Fruit fly (Drosophila melanogaster) whole organism, embryonic: ENCODE results near the gene Tsc1.

Experiments used
- Abd-B ChIP-seq: fragments of 200-800 bp; sonication (Bioruptor generic); optimal IDR thresholded peaks from 2 replicates; lab custom pipeline; 2018; ENCODE audit warnings: missing biosample characterization, mild to moderate bottlenecking, missing genetic modification characterization, moderate library complexity
- BEAF-32 ChIP-seq: fragments of 200-800 bp; sonication (Bioruptor generic); optimal IDR thresholded peaks from 3 replicates; lab custom pipeline; 2017; ENCODE audit warnings: missing biosample characterization, missing genetic modification characterization, mild to moderate bottlenecking, moderate library complexity, missing genetic modification reagents
- BtbVII ChIP-seq: fragments of 200-800 bp; sonication (Bioruptor generic); optimal IDR thresholded peaks from 3 replicates; lab custom pipeline; 2017; ENCODE audit warnings: missing biosample characterization, mild to moderate bottlenecking, missing genetic modification characterization
- CG1024 ChIP-seq: fragments of 200-800 bp; sonication (Bioruptor generic); IDR thresholded peaks from 2 replicates; pipeline ENCODE4 v1.3.6; 2022; ENCODE audit warnings: missing biosample characterization, missing genetic modification characterization
- CG10979 ChIP-seq: fragments of 200-800 bp; sonication (Bioruptor generic); optimal IDR thresholded peaks from 2 replicates; lab custom pipeline; 2018; ENCODE audit warnings: missing biosample characterization, mild to moderate bottlenecking, missing genetic modification characterization, moderate library complexity
- CG11560 ChIP-seq: fragments of 200-800 bp; sonication (Bioruptor generic); IDR thresholded peaks from 3 replicates; pipeline ENCODE4 v1.3.6; 2022; ENCODE audit warnings: missing biosample characterization, missing genetic modification characterization
- CG12155 ChIP-seq: fragments of 200-800 bp; sonication (Bioruptor generic); optimal IDR thresholded peaks from 3 replicates; lab custom pipeline; 2016; ENCODE audit warnings: missing biosample characterization, missing genetic modification characterization
- CG13287 ChIP-seq: fragments of 200-800 bp; sonication (Bioruptor generic); IDR thresholded peaks from 2 replicates; pipeline ENCODE4 v1.3.6; 2022; ENCODE audit warnings: missing biosample characterization, missing genetic modification characterization; ENCODE audit not compliant: partially characterized antibody
- CG14860 ChIP-seq: fragments of 200-800 bp; sonication (Bioruptor generic); IDR thresholded peaks from 3 replicates; pipeline ENCODE4 v1.3.6; 2022; ENCODE audit warnings: missing biosample characterization, missing genetic modification characterization; ENCODE audit not compliant: partially characterized antibody
- CG15269 ChIP-seq: fragments of 200-800 bp; sonication (Bioruptor generic); optimal IDR thresholded peaks from 2 replicates; lab custom pipeline; 2018; ENCODE audit warnings: missing biosample characterization, mild to moderate bottlenecking, missing genetic modification characterization, moderate library complexity
- CG16779 ChIP-seq: fragments of 200-800 bp; sonication (Bioruptor generic); IDR thresholded peaks from 2 replicates; pipeline ENCODE4 v1.3.6; 2022; ENCODE audit warnings: missing biosample characterization, missing genetic modification characterization
- CG18599 ChIP-seq: fragments of 200-800 bp; sonication (Bioruptor generic); optimal IDR thresholded peaks from 3 replicates; lab custom pipeline; 2017; ENCODE audit warnings: missing biosample characterization, missing genetic modification characterization, mild to moderate bottlenecking, moderate library complexity, missing genetic modification reagents
- CG3065 ChIP-seq: fragments of 200-800 bp; sonication (Bioruptor generic); optimal IDR thresholded peaks from 2 replicates; lab custom pipeline; 2016; ENCODE audit warnings: missing biosample characterization, missing genetic modification characterization
- CG33557 ChIP-seq: fragments of 200-800 bp; sonication (Bioruptor generic); optimal IDR thresholded peaks from 2 replicates; lab custom pipeline; 2019; ENCODE audit warnings: missing biosample characterization, mild to moderate bottlenecking, missing genetic modification characterization, moderate library complexity
- CG4707 ChIP-seq: fragments of 200-800 bp; sonication (Bioruptor generic); optimal IDR thresholded peaks from 2 replicates; lab custom pipeline; 2018; ENCODE audit warnings: missing biosample characterization, mild to moderate bottlenecking, missing genetic modification characterization, moderate library complexity
- CG6272 ChIP-seq: fragments of 200-800 bp; sonication (Bioruptor generic); IDR thresholded peaks from 2 replicates; pipeline ENCODE4 v1.3.6; 2022; ENCODE audit warnings: missing biosample characterization, missing genetic modification characterization
- CG6791 ChIP-seq: fragments of 200-800 bp; sonication (Bioruptor generic); IDR thresholded peaks from 3 replicates; pipeline ENCODE4 v1.3.6; 2022; ENCODE audit warnings: missing biosample characterization, missing genetic modification characterization; ENCODE audit not compliant: partially characterized antibody
- CG6813 ChIP-seq: fragments of 200-800 bp; sonication (Bioruptor generic); optimal IDR thresholded peaks from 2 replicates; lab custom pipeline; 2017; ENCODE audit warnings: missing biosample characterization, missing genetic modification characterization, mild to moderate bottlenecking, moderate library complexity, missing genetic modification reagents
- CG6854 ChIP-seq: fragments of 200-800 bp; sonication (Bioruptor generic); optimal IDR thresholded peaks from 3 replicates; lab custom pipeline; 2017; ENCODE audit warnings: missing biosample characterization, mild to moderate bottlenecking, missing genetic modification characterization
- CG7786 ChIP-seq: fragments of 200-800 bp; sonication (Bioruptor generic); optimal IDR thresholded peaks from 2 replicates; lab custom pipeline; 2016; ENCODE audit warnings: missing biosample characterization, missing genetic modification characterization
- CG7987 ChIP-seq: fragments of 200-800 bp; sonication (Bioruptor generic); optimal IDR thresholded peaks from 2 replicates; lab custom pipeline; 2018; ENCODE audit warnings: missing biosample characterization, mild to moderate bottlenecking, missing genetic modification characterization, moderate library complexity
- CG9876 ChIP-seq: fragments of 200-800 bp; sonication (Bioruptor generic); optimal IDR thresholded peaks from 2 replicates; lab custom pipeline; 2016; ENCODE audit warnings: missing biosample characterization, missing genetic modification characterization
- Dp ChIP-seq: fragments of 200-800 bp; sonication (Bioruptor generic); optimal IDR thresholded peaks from 2 replicates; lab custom pipeline; 2018; ENCODE audit warnings: missing biosample characterization, mild to moderate bottlenecking, missing genetic modification characterization, moderate library complexity
- Dref ChIP-seq: fragments of 200-800 bp; sonication (Bioruptor generic); IDR thresholded peaks from 2 replicates; pipeline ENCODE4 v1.3.6; 2022; ENCODE audit warnings: missing biosample characterization, missing genetic modification characterization
- Ets65A ChIP-seq: fragments of 200-800 bp; sonication (Bioruptor generic); peaks from one replicate; lab custom pipeline; 2016; ENCODE audit warnings: missing biosample characterization, missing genetic modification characterization
- Fer1 ChIP-seq: fragments of 200-800 bp; sonication (Bioruptor generic); optimal IDR thresholded peaks from 2 replicates; lab custom pipeline; 2017; ENCODE audit warnings: missing biosample characterization, mild to moderate bottlenecking, missing genetic modification characterization
- H2.0 ChIP-seq: fragments of 200-800 bp; sonication (Bioruptor generic); IDR thresholded peaks from 2 replicates; pipeline ENCODE4 v1.3.6; 2022; ENCODE audit warnings: missing biosample characterization, missing genetic modification characterization
- HLH3B ChIP-seq: fragments of 200-800 bp; sonication (Bioruptor generic); IDR thresholded peaks from 2 replicates; pipeline ENCODE4 v1.3.6; 2022; ENCODE audit warnings: missing biosample characterization, missing genetic modification characterization
- HLH4C ChIP-seq: fragments of 200-800 bp; sonication (Bioruptor generic); IDR thresholded peaks from 3 replicates; pipeline ENCODE4 v1.3.6; 2022; ENCODE audit warnings: missing biosample characterization, missing genetic modification characterization; ENCODE audit not compliant: partially characterized antibody
- Lpt ChIP-seq: fragments of >200 bp; optimal IDR thresholded peaks from 2 replicates; lab custom pipeline; 2018; ENCODE audit warnings: missing biosample characterization, missing genetic modification characterization
- NFAT ChIP-seq: fragments of 200-800 bp; sonication (Bioruptor generic); IDR thresholded peaks from 2 replicates; pipeline ENCODE4 v1.3.6; 2022; ENCODE audit warnings: missing biosample characterization, missing genetic modification characterization
- Neu2 ChIP-seq: fragments of 200-800 bp; sonication (Bioruptor generic); optimal IDR thresholded peaks from 3 replicates; lab custom pipeline; 2016; ENCODE audit warnings: missing biosample characterization, missing genetic modification characterization, borderline replicate concordance
- Oli ChIP-seq: fragments of 200-800 bp; sonication (Bioruptor generic); optimal IDR thresholded peaks from 2 replicates; lab custom pipeline; 2018; ENCODE audit warnings: missing biosample characterization, mild to moderate bottlenecking, missing genetic modification characterization, moderate library complexity
- ase ChIP-seq: fragments of 200-800 bp; sonication (Bioruptor generic); IDR thresholded peaks from 3 replicates; pipeline ENCODE4 v1.3.6; 2022; ENCODE audit warnings: missing biosample characterization, missing genetic modification characterization
- dimm ChIP-seq: fragments of 200-800 bp; sonication (Bioruptor generic); IDR thresholded peaks from 2 replicates; pipeline ENCODE4 v1.3.6; 2022; ENCODE audit warnings: missing biosample characterization, missing genetic modification characterization
- dm ChIP-seq: fragments of 200-800 bp; sonication (Bioruptor generic); optimal IDR thresholded peaks from 3 replicates; lab custom pipeline; 2016; ENCODE audit warnings: missing biosample characterization, missing genetic modification characterization
- fd64A ChIP-seq: fragments of 200-800 bp; sonication (Bioruptor generic); optimal IDR thresholded peaks from 3 replicates; lab custom pipeline; 2018; ENCODE audit warnings: missing biosample characterization, mild to moderate bottlenecking, missing genetic modification characterization
- gcm2 ChIP-seq: fragments of 200-800 bp; sonication (Bioruptor generic); optimal IDR thresholded peaks from 2 replicates; lab custom pipeline; 2016; ENCODE audit warnings: missing biosample characterization, missing genetic modification characterization
- gt ChIP-seq: fragments of 200-800 bp; sonication (Bioruptor generic); IDR thresholded peaks from 2 replicates; pipeline ENCODE4 v1.3.6; 2022; ENCODE audit warnings: missing biosample characterization, missing genetic modification characterization
- inv ChIP-seq: fragments of 200-800 bp; sonication (Bioruptor generic); IDR thresholded peaks from 2 replicates; pipeline ENCODE4 v1.3.6; 2022; ENCODE audit warnings: missing biosample characterization, missing genetic modification characterization; ENCODE audit not compliant: partially characterized antibody
- kni ChIP-seq: fragments of 200-800 bp; sonication (Bioruptor generic); optimal IDR thresholded peaks from 3 replicates; lab custom pipeline; 2017; ENCODE audit warnings: mild to moderate bottlenecking, missing biosample characterization, missing genetic modification reagents, missing genetic modification characterization
- mld ChIP-seq: fragments of 200-800 bp; sonication (Bioruptor generic); IDR thresholded peaks from 3 replicates; pipeline ENCODE4 v1.3.6; 2022; ENCODE audit warnings: missing biosample characterization, missing genetic modification characterization; ENCODE audit not compliant: partially characterized antibody
- nmo ChIP-seq: fragments of 200-800 bp; sonication (Bioruptor generic); optimal IDR thresholded peaks from 2 replicates; lab custom pipeline; 2018; ENCODE audit warnings: missing biosample characterization, mild to moderate bottlenecking, missing genetic modification characterization, moderate library complexity
- prd ChIP-seq, 3 experiments: fragments of >200 bp in 2 of 3; fragments of 200-800 bp in 1 of 3; sonication (Bioruptor generic) in 1 of 3; optimal IDR thresholded peaks in 2 of 3; IDR thresholded peaks in 1 of 3; 2 replicates in 2 of 3; 3 replicates in 1 of 3; pipeline versions ENCODE4 v1.3.6 to Lab custom; 2017 to 2022; ENCODE audit warnings: missing biosample characterization in 1 of 3, missing genetic modification characterization in 1 of 3
- psq ChIP-seq: fragments of 200-800 bp; sonication (Bioruptor generic); optimal IDR thresholded peaks from 2 replicates; lab custom pipeline; 2017; ENCODE audit warnings: missing biosample characterization, missing genetic modification characterization
- slou ChIP-seq: fragments of 200-800 bp; sonication (Bioruptor generic); optimal IDR thresholded peaks from 3 replicates; lab custom pipeline; 2016; ENCODE audit warnings: missing biosample characterization, missing genetic modification characterization
- so ChIP-seq: fragments of 200-800 bp; sonication (Bioruptor generic); IDR thresholded peaks from 3 replicates; pipeline ENCODE4 v1.3.6; 2022; ENCODE audit warnings: missing biosample characterization, missing genetic modification characterization
- wek ChIP-seq: fragments of 200-800 bp; sonication (Bioruptor generic); optimal IDR thresholded peaks from 3 replicates; lab custom pipeline; 2018; ENCODE audit warnings: missing biosample characterization, mild to moderate bottlenecking, missing genetic modification characterization, moderate library complexity

Gene Tsc1

DNA sequence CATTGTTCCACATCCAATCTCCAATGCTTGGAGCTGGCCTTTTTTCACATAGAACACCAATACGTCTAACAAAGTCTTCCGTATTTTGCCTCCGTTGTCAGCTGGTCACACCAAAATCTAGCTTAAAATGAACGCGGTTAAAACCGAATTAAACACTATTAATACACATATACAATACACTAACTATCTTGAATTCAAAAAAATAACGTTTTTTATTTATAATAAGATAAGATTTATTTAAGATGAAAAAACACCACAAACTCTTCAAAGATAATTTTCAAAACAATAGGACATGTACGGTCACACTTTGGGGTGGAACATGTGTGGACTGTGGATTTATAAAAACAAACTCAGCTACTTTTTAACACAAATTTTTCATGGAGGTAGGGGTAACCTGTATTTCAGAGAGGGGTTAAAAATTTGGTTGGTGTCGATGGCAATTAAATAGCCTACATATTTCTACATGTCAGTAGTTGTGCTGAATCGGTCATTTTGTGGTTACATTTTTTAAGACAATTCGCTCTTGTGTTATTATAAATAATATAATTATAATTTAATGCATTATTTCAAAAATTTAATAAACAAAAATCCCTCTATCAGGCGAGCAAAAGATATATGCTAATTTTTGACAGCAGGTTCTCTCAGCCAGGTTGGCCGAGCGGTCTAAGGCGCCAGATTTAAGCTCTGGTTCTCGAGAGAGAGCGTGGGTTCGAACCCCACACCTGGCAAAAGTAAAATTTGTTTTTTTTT, 17.6 kb upstream of the Tsc1 start, which contains the start of gene CG13605 (continued):
- no peak for TF ChIP-seq CG11560 (tag; lab: Robert Waterston, UW)
- TF ChIP-seq mld (GFP tag; lab: Robert Waterston, UW): no peak
- peak; percentile 76 for TF ChIP-seq HLH3B (GFP tag; lab: Robert Waterston, UW)
- TF ChIP-seq so (GFP tag; lab: Robert Waterston, UW): no peak
- TF ChIP-seq Neu2: no peak
- TF ChIP-seq CG3065: peak; percentile 3
- peak; percentile 60; the same call in 1 of the 2 replicates for TF ChIP-seq CG16779 (GFP tag; lab: Robert Waterston, UW)
- no peak for TF ChIP-seq CG14860 (GFP tag; lab: Robert Waterston, UW)
- TF ChIP-seq wek: peak; percentile 35
- TF ChIP-seq NFAT (GFP tag; lab: Robert Waterston, UW): peak; percentile 89
- peak; percentile 50 for TF ChIP-seq Abd-B (GFP tag; lab: Kevin White, UChicago)
- TF ChIP-seq slou (GFP tag; lab: Kevin White, UChicago): peak; percentile 64
- peak; percentile 19 for TF ChIP-seq CG4707
- peak; percentile 69 for TF ChIP-seq CG10979 (tag; lab: Kevin White, UChicago)
- no peak for TF ChIP-seq CG9876 (GFP tag; lab: Kevin White, UChicago)
- 0 out of 3 replicates have a peak, but pooled peaks have one; percentile 33 for TF ChIP-seq HLH4C (GFP tag; lab: Robert Waterston, UW)
- TF ChIP-seq CG6813 (GFP tag; lab: Kevin White, UChicago): peak; percentile 78
- TF ChIP-seq BtbVII (GFP tag; lab: Kevin White, UChicago): peak; percentile 76
- TF ChIP-seq CG12155 (GFP tag; lab: Kevin White, UChicago): peak; percentile 75
- TF ChIP-seq Dref (GFP tag; lab: Robert Waterston, UW): no peak
- peak; percentile 6 for TF ChIP-seq CG33557 (GFP tag; lab: Kevin White, UChicago)
- no peak for TF ChIP-seq Lpt (GFP tag; lab: Kevin White, UChicago)
- peak; percentile 23 for TF ChIP-seq psq (GFP tag; lab: Kevin White, UChicago)
- peak; percentile 74 for TF ChIP-seq Oli
- TF ChIP-seq BEAF-32: peak; percentile 37
- TF ChIP-seq gt (GFP tag; lab: Robert Waterston, UW): no peak
- TF ChIP-seq fd64A (GFP tag; lab: Kevin White, UChicago): no peak
- TF ChIP-seq CG18599 (GFP tag; lab: Kevin White, UChicago): peak; percentile 90
- TF ChIP-seq Ets65A (GFP tag; lab: Kevin White, UChicago): peak; percentile 94
- TF ChIP-seq Fer1 (GFP tag; lab: Kevin White, UChicago): peak; percentile 89
- no peak for TF ChIP-seq kni (GFP tag; lab: Kevin White, UChicago)
- TF ChIP-seq H2.0 (GFP tag; lab: Robert Waterston, UW): peak; percentile 63
- TF ChIP-seq dm (GFP tag; lab: Kevin White, UChicago): no peak
- TF ChIP-seq CG13287 (GFP tag; lab: Robert Waterston, UW): no peak
- peak; percentile 82 for TF ChIP-seq CG6854
- no peak for TF ChIP-seq dimm (GFP tag; lab: Robert Waterston, UW)
- peak; percentile 55 for TF ChIP-seq CG7987 (GFP tag; lab: Kevin White, UChicago)
- TF ChIP-seq ase (GFP tag; lab: Robert Waterston, UW): peak; percentile 57; the same call in 2 of the 3 replicates
- TF ChIP-seq inv: no peak
- TF ChIP-seq CG15269 (tag; lab: Kevin White, UChicago): peak; percentile 87
- TF ChIP-seq nmo (GFP tag; lab: Kevin White, UChicago): peak; percentile 57
- peak; percentile 48; the same call in 2 of the 3 replicates for TF ChIP-seq CG6791 (GFP tag; lab: Robert Waterston, UW)
- TF ChIP-seq Dp: peak; percentile 80
- peak; percentile 49; the same call in 1 of the 2 replicates for TF ChIP-seq CG6272
- peak; percentile 54 for TF ChIP-seq CG7786 (GFP tag; lab: Kevin White, UChicago)
- TF ChIP-seq CG1024: peak; percentile 12; the same call in 1 of the 2 replicates
- no peak for TF ChIP-seq prd (optimal IDR thresholded peaks at IDR 0.05; lab: Kevin White, UChicago)
- peak; percentile 67 for TF ChIP-seq prd (GFP tag; IDR thresholded peaks at IDR 0.05; lab: Robert Waterston, UW)
- peak; percentile 4 for TF ChIP-seq gcm2 (GFP tag; lab: Kevin White, UChicago)
